Fruit fly (Drosophila melanogaster) whole organism, adult: ENCODE data around the gene Pcmt.
A peak's percentile ranks its signal among the peaks of the same experiment; 100 is the strongest.

Experiments used
- CG11617 ChIP-seq: fragments of 200-800 bp; sonication (Bioruptor generic); optimal IDR thresholded peaks from 2 replicates; lab custom pipeline; 2017; ENCODE audit warnings: mild to moderate bottlenecking, missing biosample characterization, missing genetic modification reagents, missing genetic modification characterization
- CG12768 ChIP-seq: fragments of 200-800 bp; sonication (Bioruptor generic); optimal IDR thresholded peaks from 2 replicates; lab custom pipeline; 2017; ENCODE audit warnings: missing biosample characterization, missing genetic modification characterization, mild to moderate bottlenecking, moderate library complexity, missing genetic modification reagents
- CG14711 ChIP-seq: fragments of 200-800 bp; sonication (Bioruptor generic); optimal IDR thresholded peaks from 2 replicates; lab custom pipeline; 2018; ENCODE audit warnings: missing biosample characterization, mild to moderate bottlenecking, missing genetic modification characterization, moderate library complexity
- CG1620 ChIP-seq: fragments of 200-800 bp; sonication (Bioruptor generic); optimal IDR thresholded peaks from 2 replicates; lab custom pipeline; 2016; ENCODE audit warnings: missing biosample characterization, missing genetic modification characterization
- CG33017 ChIP-seq: fragments of 200-800 bp; sonication (Bioruptor generic); optimal IDR thresholded peaks from 2 replicates; lab custom pipeline; 2018; ENCODE audit warnings: missing biosample characterization, mild to moderate bottlenecking, missing genetic modification characterization, moderate library complexity
- CG5204 ChIP-seq: fragments of 200-800 bp; sonication (Bioruptor generic); optimal IDR thresholded peaks from 2 replicates; lab custom pipeline; 2016; ENCODE audit warnings: missing biosample characterization, missing genetic modification characterization
- CG7045 ChIP-seq: fragments of 200-800 bp; sonication (Bioruptor generic); optimal IDR thresholded peaks from 2 replicates; lab custom pipeline; 2017; ENCODE audit warnings: missing biosample characterization, mild to moderate bottlenecking, missing genetic modification characterization
- CG7101 ChIP-seq: fragments of 200-800 bp; sonication (Bioruptor generic); optimal IDR thresholded peaks from 2 replicates; lab custom pipeline; 2018; ENCODE audit warnings: missing biosample characterization, mild to moderate bottlenecking, missing genetic modification characterization, moderate library complexity
- Clk ChIP-seq: fragments of 200-800 bp; sonication (Bioruptor generic); optimal IDR thresholded peaks from 2 replicates; lab custom pipeline; 2017; ENCODE audit warnings: missing biosample characterization, missing genetic modification characterization
- Crg-1 ChIP-seq: fragments of 200-800 bp; sonication (Bioruptor generic); optimal IDR thresholded peaks from 2 replicates; lab custom pipeline; 2016; ENCODE audit warnings: missing biosample characterization, missing genetic modification characterization
- Hr96 ChIP-seq: fragments of 200-800 bp; sonication (Bioruptor generic); optimal IDR thresholded peaks from 2 replicates; lab custom pipeline; 2016; ENCODE audit warnings: missing biosample characterization, missing genetic modification characterization
- Mnt ChIP-seq: fragments of 200-800 bp; sonication (Bioruptor generic); optimal IDR thresholded peaks from 2 replicates; lab custom pipeline; 2016; ENCODE audit warnings: missing biosample characterization, mild to moderate bottlenecking, missing genetic modification characterization
- bab1 ChIP-seq: fragments of 200-800 bp; sonication (Bioruptor generic); optimal IDR thresholded peaks from 3 replicates; lab custom pipeline; 2019; ENCODE audit warnings: missing biosample characterization, mild to moderate bottlenecking, missing genetic modification characterization, moderate library complexity
- cic ChIP-seq: fragments of 200-800 bp; sonication (Bioruptor generic); optimal IDR thresholded peaks from 2 replicates; lab custom pipeline; 2017; ENCODE audit warnings: missing biosample characterization, mild to moderate bottlenecking, missing genetic modification characterization, moderate library complexity
- cnc ChIP-seq, 2 experiments: fragments of >200 bp; optimal IDR thresholded peaks; 2 replicates each; lab custom pipeline; 2017
- kay ChIP-seq: fragments of 200-800 bp; sonication (Bioruptor generic); peaks from one replicate; lab custom pipeline; 2016; ENCODE audit warnings: missing biosample characterization, missing genetic modification characterization, borderline replicate concordance
- ovo ChIP-seq: fragments of 200-800 bp; sonication (Bioruptor generic); optimal IDR thresholded peaks from 2 replicates; lab custom pipeline; 2016; ENCODE audit warnings: missing biosample characterization, missing genetic modification characterization
- pad ChIP-seq: fragments of 200-800 bp; sonication (Bioruptor generic); optimal IDR thresholded peaks from 3 replicates; lab custom pipeline; 2017; ENCODE audit warnings: missing biosample characterization, missing genetic modification characterization, mild to moderate bottlenecking, moderate library complexity, missing genetic modification reagents
- tj ChIP-seq: fragments of 200-800 bp; sonication (Bioruptor generic); optimal IDR thresholded peaks from 3 replicates; lab custom pipeline; 2017; ENCODE audit warnings: missing biosample characterization, mild to moderate bottlenecking, missing genetic modification characterization, moderate library complexity
- toe ChIP-seq: fragments of 200-800 bp; sonication (Bioruptor generic); optimal IDR thresholded peaks from 2 replicates; lab custom pipeline; 2016; ENCODE audit warnings: missing biosample characterization, missing genetic modification characterization

The Pcmt gene

DNA sequence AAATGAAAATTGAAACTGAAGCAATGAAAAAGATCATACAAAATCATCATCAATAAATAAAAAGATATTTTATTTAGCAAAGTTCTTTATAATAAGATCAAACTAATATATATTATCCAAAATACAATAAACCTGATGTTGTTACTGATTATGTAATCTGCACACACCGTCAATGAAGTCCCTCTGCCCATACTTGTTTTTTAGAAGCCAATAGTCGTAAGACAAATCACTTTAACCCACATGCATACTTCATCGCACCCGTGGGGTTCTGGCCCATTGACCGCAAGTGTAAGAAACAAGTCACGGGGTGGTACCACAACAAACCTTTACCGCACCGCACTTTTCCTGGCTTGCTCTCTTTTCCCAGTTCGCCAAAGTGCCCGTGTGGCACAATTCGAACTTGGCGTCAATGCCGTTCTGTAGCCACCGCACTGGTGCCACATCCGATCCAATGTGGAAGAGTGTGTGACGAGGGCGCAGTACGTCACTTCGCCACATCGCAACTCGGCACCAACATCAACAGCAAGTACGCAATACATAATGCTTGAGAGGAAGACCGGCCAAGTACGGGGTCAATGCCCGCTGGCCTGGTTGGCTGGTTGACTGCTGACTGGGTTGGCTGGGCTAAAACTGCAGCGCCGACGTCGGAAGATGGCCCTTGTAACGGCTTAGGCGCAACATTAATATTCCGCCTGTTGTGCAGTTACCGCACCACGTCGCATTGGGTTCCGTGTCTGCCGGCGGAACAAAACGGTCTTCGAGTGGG is 19.0 kb upstream of the Pcmt start:
- peak; percentile 61 for TF ChIP-seq tj (GFP tag; lab: Kevin White, UChicago)
- no peak for TF ChIP-seq CG7101

DNA sequence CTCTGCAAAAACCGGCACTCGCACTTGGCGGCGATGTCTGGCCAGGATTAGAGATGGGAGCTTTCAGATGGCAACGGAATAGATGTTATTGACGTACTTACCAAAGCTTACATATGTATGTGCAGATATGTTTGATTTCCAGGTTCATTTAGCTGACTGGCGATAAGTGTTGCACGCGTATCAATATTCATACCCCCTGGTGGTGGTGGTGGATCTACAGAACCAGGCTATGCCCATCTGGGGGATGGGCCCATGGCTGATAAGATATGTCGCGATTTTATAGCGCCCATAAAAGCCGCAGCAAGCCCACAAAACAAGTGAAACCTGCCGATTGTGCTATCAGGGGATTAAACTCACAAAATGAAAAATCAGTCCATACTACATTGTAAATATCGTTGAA is 17.6 kb upstream of the Pcmt start:
- TF ChIP-seq toe (no peak), cic (GFP tag; lab: Kevin White, UChicago) (peak; percentile 45)

DNA sequence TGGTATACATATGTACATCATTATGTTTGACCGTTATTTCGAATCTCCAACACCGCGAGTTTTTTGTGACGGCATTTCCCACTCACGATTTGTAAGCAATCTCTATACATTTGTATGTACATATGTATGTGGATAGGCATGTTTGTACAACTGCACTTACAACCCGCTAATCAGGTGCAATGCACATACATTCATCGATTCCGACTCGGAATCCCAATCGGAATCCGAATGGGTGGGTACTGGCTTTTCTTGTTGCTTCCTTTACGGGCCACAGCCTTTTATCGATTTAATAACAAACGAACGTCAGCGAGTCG is 17.3 kb upstream of the Pcmt start:
- no peak for TF ChIP-seq CG7101
- no peak for TF ChIP-seq cnc (optimal IDR thresholded peaks at IDR 0.05; lab: Kevin White, UChicago)
- TF ChIP-seq cic (GFP tag; lab: Kevin White, UChicago): peak; percentile 66

DNA sequence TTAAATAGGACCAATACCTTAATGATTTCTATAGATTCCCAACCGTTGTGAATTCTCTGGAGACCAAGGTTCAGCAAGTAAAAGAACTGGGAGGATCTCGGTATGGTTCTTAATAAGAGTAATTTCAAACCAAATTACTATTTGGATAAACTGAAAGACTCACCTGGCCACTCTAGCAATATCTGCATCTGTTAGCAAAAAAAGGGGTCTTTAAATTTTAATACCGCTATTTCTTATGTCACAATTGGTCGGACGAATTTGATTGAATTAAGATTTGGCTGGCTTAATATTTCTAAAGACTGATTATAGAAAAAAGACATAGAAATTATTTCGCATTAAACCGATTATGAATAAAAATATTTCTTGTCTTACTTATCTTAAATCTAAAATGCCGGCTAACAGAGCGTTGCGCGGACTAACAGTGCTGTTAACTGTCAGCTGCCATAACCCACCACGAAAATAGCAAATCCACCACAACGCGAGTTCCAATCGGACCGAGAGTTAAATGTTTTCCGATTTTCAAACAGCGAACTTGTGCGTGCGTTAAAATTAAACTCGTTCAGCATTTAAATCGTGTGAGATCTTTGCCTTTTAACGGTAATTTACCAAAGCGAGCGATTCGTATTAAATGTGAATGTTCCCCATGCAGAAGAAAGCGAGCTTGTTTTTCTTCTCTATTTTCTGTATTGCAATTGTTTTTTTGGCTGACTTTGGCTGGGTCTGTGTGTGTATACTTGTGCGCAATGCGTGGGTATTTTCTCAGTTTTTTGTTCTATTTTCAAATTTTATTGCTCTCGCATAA is 16.7 kb upstream of the Pcmt start, which contains the start of gene CRMP:
Gene CRMP, plus strand, starts transcription at position 474 of the 802 bp plus-strand sequence.
- peak; percentile 4 for TF ChIP-seq CG11617
- TF ChIP-seq ovo (GFP tag; lab: Kevin White, UChicago): no peak
- TF ChIP-seq tj (GFP tag; lab: Kevin White, UChicago): peak; percentile 37
- TF ChIP-seq pad (GFP tag; lab: Kevin White, UChicago): peak; percentile 34
- TF ChIP-seq CG12768 (GFP tag; lab: Kevin White, UChicago): peak; percentile 25
- TF ChIP-seq CG14711 (tag; lab: Kevin White, UChicago): peak; percentile 11
- peak; percentile 58 for TF ChIP-seq kay (GFP tag; lab: Kevin White, UChicago)
- no peak for TF ChIP-seq cnc (optimal IDR thresholded peaks at IDR 0.05; lab: Kevin White, UChicago)

DNA sequence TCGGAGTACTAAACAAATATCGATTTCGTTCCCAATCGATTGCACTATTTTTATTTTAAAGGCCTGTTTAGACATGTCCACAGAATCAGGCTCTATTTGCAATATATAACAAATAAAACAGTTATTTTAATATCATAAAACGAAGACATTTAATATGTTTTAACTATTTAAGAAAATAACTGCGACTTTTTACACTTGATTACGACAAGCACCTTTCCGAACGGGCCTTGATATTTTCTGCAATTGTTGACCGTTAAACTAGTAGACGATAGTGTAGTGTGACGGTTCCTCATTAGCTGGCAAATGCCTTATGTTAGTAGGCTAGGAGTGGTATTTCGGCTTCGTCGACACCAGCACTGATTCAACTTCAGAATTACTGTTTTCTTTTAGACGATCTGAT is 14.5 kb upstream of the Pcmt start, which contains the start of the genes CG2931 and Rheb:
Gene CG2931, minus strand, starts transcription at position 26 of the 400 bp plus-strand sequence.
Gene Rheb, plus strand, starts transcription at position 332 of the 400 bp plus-strand sequence.
- peak; percentile 81 for TF ChIP-seq CG1620 (GFP tag; lab: Kevin White, UChicago)
- peak; percentile 57 for TF ChIP-seq tj (GFP tag; lab: Kevin White, UChicago)
- TF ChIP-seq cnc (optimal IDR thresholded peaks at IDR 0.05; lab: Kevin White, UChicago): no peak
- TF ChIP-seq CG7101: peak; percentile 70
- peak; percentile 69 for TF ChIP-seq ovo (GFP tag; lab: Kevin White, UChicago)
- no peak for TF ChIP-seq Crg-1 (GFP tag; lab: Kevin White, UChicago)
- TF ChIP-seq CG14711 (tag; lab: Kevin White, UChicago): peak; percentile 65
- peak; percentile 64 for TF ChIP-seq Hr96 (GFP tag; lab: Kevin White, UChicago)
- TF ChIP-seq cic (GFP tag; lab: Kevin White, UChicago): peak; percentile 13
- TF ChIP-seq bab1 (GFP tag; lab: Kevin White, UChicago): peak; percentile 85
- TF ChIP-seq CG12768 (GFP tag; lab: Kevin White, UChicago): peak; percentile 44
- TF ChIP-seq Clk: peak; percentile 44
- TF ChIP-seq CG5204 (GFP tag; lab: Kevin White, UChicago): no peak
- no peak for TF ChIP-seq kay (GFP tag; lab: Kevin White, UChicago)
- no peak for TF ChIP-seq toe
- TF ChIP-seq CG11617: peak; percentile 66
- peak; percentile 77 for TF ChIP-seq Mnt
- TF ChIP-seq pad (GFP tag; lab: Kevin White, UChicago): peak; percentile 42
- peak; percentile 36 for TF ChIP-seq CG7045
- peak; percentile 35 for TF ChIP-seq CG33017 (tag; lab: Kevin White, UChicago)

DNA sequence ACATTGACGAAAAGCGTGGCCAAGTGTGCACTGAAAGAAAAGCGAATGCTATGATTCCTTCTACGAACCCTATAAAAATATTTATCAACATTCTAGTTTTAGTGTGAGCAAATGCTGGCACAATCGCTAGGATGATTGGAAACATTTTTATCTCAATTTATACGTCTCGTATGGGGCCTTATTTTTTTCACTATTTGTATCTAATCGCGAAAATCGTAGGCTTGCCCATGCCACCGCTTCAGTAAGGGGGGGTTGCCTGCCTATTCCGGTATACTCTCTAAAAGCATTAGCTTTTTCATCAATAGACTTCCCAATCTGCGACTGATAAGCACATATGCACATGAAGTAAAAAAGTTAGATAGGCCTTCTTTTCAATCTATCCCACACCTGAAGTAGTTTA is 11.5 kb upstream of the Pcmt start:
- no peak for TF ChIP-seq kay (GFP tag; lab: Kevin White, UChicago)
- TF ChIP-seq Crg-1 (GFP tag; lab: Kevin White, UChicago): no peak
- TF ChIP-seq CG14711 (tag; lab: Kevin White, UChicago): peak; percentile 89
- TF ChIP-seq Hr96 (GFP tag; lab: Kevin White, UChicago): peak; percentile 69
- no peak for TF ChIP-seq CG5204 (GFP tag; lab: Kevin White, UChicago)
- TF ChIP-seq CG7045: peak; percentile 87
- peak; percentile 80 for TF ChIP-seq CG11617
- TF ChIP-seq cic (GFP tag; lab: Kevin White, UChicago): peak; percentile 88
- peak; percentile 89 for TF ChIP-seq CG7101
- TF ChIP-seq CG1620 (GFP tag; lab: Kevin White, UChicago): no peak
- peak; percentile 56 for TF ChIP-seq pad (GFP tag; lab: Kevin White, UChicago)
- peak; percentile 35 for TF ChIP-seq tj (GFP tag; lab: Kevin White, UChicago)
- TF ChIP-seq ovo (GFP tag; lab: Kevin White, UChicago): no peak
- peak; percentile 87 for TF ChIP-seq CG12768 (GFP tag; lab: Kevin White, UChicago)
- TF ChIP-seq Clk: peak; percentile 71
- TF ChIP-seq cnc (optimal IDR thresholded peaks at IDR 0.05; lab: Kevin White, UChicago): peak in 1 of 2 experiments; percentile 9
- no peak for TF ChIP-seq toe
- peak; percentile 62 for TF ChIP-seq bab1 (GFP tag; lab: Kevin White, UChicago)
- peak; percentile 91 for TF ChIP-seq CG33017 (tag; lab: Kevin White, UChicago)
- peak; percentile 68 for TF ChIP-seq Mnt
